Fruit fly (Drosophila melanogaster): ENCODE data around the gene CG1544.

CG1544 gene

dm6 chr3R:31220456-31221336, 24.0 kb downstream of the CG1544 start, which contains the start of gene CG12054 (continued):
- TF ChIP-seq pnt (GFP tag; optimal IDR thresholded peaks at IDR 0.05) = no peak
- TF ChIP-seq Poxn (GFP tag; IDR thresholded peaks at IDR 0.05) = no peak
- TF ChIP-seq zen (tag; optimal IDR thresholded peaks at IDR 0.05) = peak; percentile 34
- TF ChIP-seq Sox102F (GFP tag; optimal IDR thresholded peaks at IDR 0.05) = no peak
- no peak for TF ChIP-seq BtbVII (GFP tag; optimal IDR thresholded peaks at IDR 0.05)
- no peak for TF ChIP-seq fru (optimal IDR thresholded peaks at IDR 0.05)
- no peak for TF ChIP-seq CG2875 (GFP tag; optimal IDR thresholded peaks at IDR 0.05)
- no peak for TF ChIP-seq Oli (tag; optimal IDR thresholded peaks at IDR 0.05)
- TF ChIP-seq CG9609 (GFP tag; optimal IDR thresholded peaks at IDR 0.05) = peak; percentile 16
- TF ChIP-seq CG17385 (GFP tag; optimal IDR thresholded peaks at IDR 0.05) = no peak
- no peak for TF ChIP-seq CG7745 (tag; optimal IDR thresholded peaks at IDR 0.05)
- TF ChIP-seq CG13296 (GFP tag; optimal IDR thresholded peaks at IDR 0.05) = no peak
- peak; percentile 37 for TF ChIP-seq B-H2 (GFP tag; optimal IDR thresholded peaks at IDR 0.05)
- no peak for TF ChIP-seq tna (GFP tag; IDR thresholded peaks at IDR 0.05; ENCODE audit: partially characterized antibody)
- TF ChIP-seq HmgD (GFP tag; optimal IDR thresholded peaks at IDR 0.05) = no peak
- TF ChIP-seq CG11504 (tag; optimal IDR thresholded peaks at IDR 0.05) = peak; percentile 23
- peak; percentile 9 for TF ChIP-seq CG17186 (GFP tag; optimal IDR thresholded peaks at IDR 0.05)
- no peak for TF ChIP-seq B-H1 (GFP tag; IDR thresholded peaks at IDR 0.05)
- TF ChIP-seq CG13624 (GFP tag; optimal IDR thresholded peaks at IDR 0.05) = peak; percentile 16
- no peak for TF ChIP-seq CG43689 (GFP tag; IDR thresholded peaks at IDR 0.05)
- TF ChIP-seq Hr3 (GFP tag; optimal IDR thresholded peaks at IDR 0.05) = no peak
- peak; percentile 14 for TF ChIP-seq CG1792 (GFP tag; optimal IDR thresholded peaks at IDR 0.05)
- TF ChIP-seq Med (GFP tag) = peak; percentile 79
- TF ChIP-seq Gug (GFP tag; IDR thresholded peaks at IDR 0.05) = peak; percentile 3; the same call in 1 of the 4 replicates
- TF ChIP-seq onecut (GFP tag; IDR thresholded peaks at IDR 0.05) = no peak
- TF ChIP-seq CG15601 (tag; optimal IDR thresholded peaks at IDR 0.05) = no peak
- TF ChIP-seq cg (GFP tag; optimal IDR thresholded peaks at IDR 0.05) = peak; percentile 97
- TF ChIP-seq Sin3A (optimal IDR thresholded peaks at IDR 0.05) = peak; percentile 73
- TF ChIP-seq tio (GFP tag; optimal IDR thresholded peaks at IDR 0.05) = no peak
- TF ChIP-seq Fer1 (GFP tag; optimal IDR thresholded peaks at IDR 0.05) = no peak
- TF ChIP-seq CG33557 (GFP tag; optimal IDR thresholded peaks at IDR 0.05) = peak; percentile 15
- no peak for TF ChIP-seq CG7786 (GFP tag; optimal IDR thresholded peaks at IDR 0.05)
- no peak for TF ChIP-seq run (tag; optimal IDR thresholded peaks at IDR 0.05)
- TF ChIP-seq Oaz (GFP tag; IDR thresholded peaks at IDR 0.05) = no peak
- no peak for TF ChIP-seq knrl (GFP tag; IDR thresholded peaks at IDR 0.05; ENCODE audit: partially characterized antibody)
- TF ChIP-seq pzg (GFP tag; optimal IDR thresholded peaks at IDR 0.05) = peak; percentile 91
- peak; percentile 0 for TF ChIP-seq gsb-n (tag; optimal IDR thresholded peaks at IDR 0.05)
- peak; percentile 90 for TF ChIP-seq CG8478 (optimal IDR thresholded peaks at IDR 0.05)
- TF ChIP-seq CG5953 (GFP tag; IDR thresholded peaks at IDR 0.05) = no peak
- TF ChIP-seq otp (GFP tag; IDR thresholded peaks at IDR 0.05) = no peak
- peak; percentile 32 for TF ChIP-seq CG12659 (GFP tag; optimal IDR thresholded peaks at IDR 0.05)
- peak; percentile 38 for TF ChIP-seq CG9727 (GFP tag; optimal IDR thresholded peaks at IDR 0.05)
- no peak for TF ChIP-seq bowl (GFP tag; IDR thresholded peaks at IDR 0.05)
- no peak for TF ChIP-seq CG30020 (tag; optimal IDR thresholded peaks at IDR 0.05)
- no peak for TF ChIP-seq en (GFP tag; optimal IDR thresholded peaks at IDR 0.05)
- no peak for TF ChIP-seq CG18011 (GFP tag; optimal IDR thresholded peaks at IDR 0.05)
- TF ChIP-seq CG18599 (GFP tag; optimal IDR thresholded peaks at IDR 0.05) = peak; percentile 2
- TF ChIP-seq lola (GFP tag; optimal IDR thresholded peaks at IDR 0.05) = no peak
- no peak for TF ChIP-seq CG10959 (GFP tag; IDR thresholded peaks at IDR 0.05)
- no peak for TF ChIP-seq CG14014 (GFP tag; IDR thresholded peaks at IDR 0.05)
